Worm (Caenorhabditis elegans) whole organism, late embryonic: Measurements from ENCODE around the gene Y39A3CL.7.

Experiments
- C38D4.7 ChIP-seq: fragments of 200-800 bp; sonication (Bioruptor generic); optimal IDR thresholded peaks from 2 replicates; lab custom pipeline; 2018; ENCODE audit warnings: mild to moderate bottlenecking, missing genetic modification characterization, moderate library complexity, missing compliant biosample characterization
- F13H6.1 ChIP-seq: sonication (generic microtip); optimal IDR thresholded peaks from 2 replicates; lab custom pipeline; 2016; ENCODE audit warnings: missing genetic modification characterization, missing compliant biosample characterization
- ceh-22 ChIP-seq: sonication (generic microtip); optimal IDR thresholded peaks from 2 replicates; lab custom pipeline; 2017; ENCODE audit warnings: missing biosample characterization, missing genetic modification characterization
- ceh-45 ChIP-seq: fragments of 200-800 bp; sonication (Bioruptor generic); IDR thresholded peaks from 2 replicates; pipeline ENCODE4 v1.3.6; 2022; ENCODE audit warnings: missing genetic modification reagents, missing genetic modification characterization, missing compliant biosample characterization
- ceh-9 ChIP-seq: sonication (generic microtip); optimal IDR thresholded peaks from 2 replicates; lab custom pipeline; 2016; ENCODE audit warnings: mild to moderate bottlenecking, missing genetic modification characterization, inconsistent platforms, missing compliant biosample characterization
- ets-4 ChIP-seq: sonication (generic microtip); optimal IDR thresholded peaks from 2 replicates; lab custom pipeline; 2016; ENCODE audit warnings: missing genetic modification characterization, missing compliant biosample characterization
- fkh-10 ChIP-seq: fragments of 150-350 bp; optimal IDR thresholded peaks from 2 replicates; lab custom pipeline; 2014; ENCODE audit warnings: missing biosample characterization, missing genetic modification reagents, missing genetic modification characterization
- gmeb-2 ChIP-seq: sonication (generic microtip); optimal IDR thresholded peaks from 2 replicates; lab custom pipeline; 2016; ENCODE audit warnings: missing genetic modification characterization, inconsistent platforms, missing compliant biosample characterization
- nfya-1 ChIP-seq: sonication (generic microtip); optimal IDR thresholded peaks from 2 replicates; lab custom pipeline; 2017; ENCODE audit warnings: missing genetic modification characterization, mild to moderate bottlenecking, missing compliant biosample characterization, antibody characterized with exemption, moderate library complexity
- pha-4 ChIP-seq: fragments of 150-350 bp; optimal IDR thresholded peaks from 2 replicates; lab custom pipeline; 2018; ENCODE audit warnings: missing biosample characterization, missing genetic modification reagents, missing genetic modification characterization
- sox-4 ChIP-seq: sonication (generic microtip); optimal IDR thresholded peaks from 2 replicates; lab custom pipeline; 2017; ENCODE audit warnings: mild to moderate bottlenecking, missing genetic modification characterization, inconsistent platforms, missing compliant biosample characterization
- unc-86 ChIP-seq: sonication (generic microtip); optimal IDR thresholded peaks from 2 replicates; lab custom pipeline; 2016; ENCODE audit warnings: missing genetic modification characterization, missing compliant biosample characterization

ce11 chrIII:1793416-1793815 is 31.3 kb upstream of the Y39A3CL.7 start:
- TF ChIP-seq ceh-45 (GFP tag; lab: Robert Waterston, UW) (no peak), sox-4 (tag; lab: Kevin White, UChicago) (no peak), C38D4.7 (no peak), ets-4 (tag; lab: Kevin White, UChicago) (no peak), fkh-10 (GFP tag; lab: Kevin White, UChicago) (no peak), nfya-1 (tag; lab: Kevin White, UChicago) (no peak), F13H6.1 (tag; lab: Kevin White, UChicago) (no peak), gmeb-2 (tag; lab: Kevin White, UChicago) (no peak), ceh-9 (tag; lab: Kevin White, UChicago) (no peak), pha-4 (tag; lab: Kevin White, UChicago) (no peak), ceh-22 (tag; lab: Kevin White, UChicago) (no peak), unc-86 (tag; lab: Kevin White, UChicago) (no peak)
